Fruit fly (Drosophila melanogaster) whole organism, embryonic: Measurements from ENCODE around the gene Ldsdh1.

Experiments
- Atf-2 ChIP-seq: fragments of 200-800 bp; sonication (Bioruptor generic); optimal IDR thresholded peaks from 2 replicates; lab custom pipeline; 2016; ENCODE audit warnings: missing biosample characterization, missing genetic modification characterization
- BtbVII ChIP-seq: fragments of 200-800 bp; sonication (Bioruptor generic); optimal IDR thresholded peaks from 3 replicates; lab custom pipeline; 2017; ENCODE audit warnings: missing biosample characterization, mild to moderate bottlenecking, missing genetic modification characterization
- Bteb2 ChIP-seq: fragments of 200-800 bp; sonication (Bioruptor generic); optimal IDR thresholded peaks from 2 replicates; lab custom pipeline; 2016; ENCODE audit warnings: missing biosample characterization, missing genetic modification characterization
- CG14965 ChIP-seq: fragments of 200-800 bp; sonication (Bioruptor generic); optimal IDR thresholded peaks from 2 replicates; lab custom pipeline; 2016; ENCODE audit warnings: missing biosample characterization, missing genetic modification characterization, borderline replicate concordance
- CG15479 ChIP-seq: fragments of 200-800 bp; sonication (Bioruptor generic); optimal IDR thresholded peaks from 3 replicates; lab custom pipeline; 2019; ENCODE audit warnings: missing biosample characterization, mild to moderate bottlenecking, missing genetic modification characterization, moderate library complexity
- CG1647 ChIP-seq: fragments of 200-800 bp; sonication (Bioruptor generic); optimal IDR thresholded peaks from 3 replicates; lab custom pipeline; 2016; ENCODE audit warnings: missing biosample characterization, missing genetic modification characterization
- CG18476 ChIP-seq: fragments of 200-800 bp; sonication (Bioruptor generic); optimal IDR thresholded peaks from 2 replicates; lab custom pipeline; 2016; ENCODE audit warnings: missing biosample characterization, mild to moderate bottlenecking, missing genetic modification characterization
- CG2129 ChIP-seq: fragments of 200-800 bp; sonication (Bioruptor generic); IDR thresholded peaks from 2 replicates; pipeline ENCODE4 v1.3.6; 2022; ENCODE audit warnings: missing biosample characterization, missing genetic modification characterization; ENCODE audit not compliant: partially characterized antibody
- CG34376 ChIP-seq: fragments of 200-800 bp; sonication (Bioruptor generic); optimal IDR thresholded peaks from 2 replicates; lab custom pipeline; 2018; ENCODE audit warnings: missing biosample characterization, mild to moderate bottlenecking, missing genetic modification characterization
- CG4360 ChIP-seq: fragments of 200-800 bp; sonication (Bioruptor generic); IDR thresholded peaks from 2 replicates; pipeline ENCODE4 v1.3.6; 2022; ENCODE audit warnings: missing biosample characterization, missing genetic modification characterization
- CG4424 ChIP-seq: fragments of 200-800 bp; sonication (Bioruptor generic); optimal IDR thresholded peaks from 3 replicates; lab custom pipeline; 2016; ENCODE audit warnings: missing biosample characterization, missing genetic modification characterization
- CG7745 ChIP-seq: fragments of 200-800 bp; sonication (Bioruptor generic); optimal IDR thresholded peaks from 2 replicates; lab custom pipeline; 2018; ENCODE audit warnings: missing biosample characterization, mild to moderate bottlenecking, missing genetic modification characterization, moderate library complexity
- CG7786 ChIP-seq: fragments of 200-800 bp; sonication (Bioruptor generic); optimal IDR thresholded peaks from 2 replicates; lab custom pipeline; 2016; ENCODE audit warnings: missing biosample characterization, missing genetic modification characterization
- CG7963 ChIP-seq: fragments of 200-800 bp; sonication (Bioruptor generic); IDR thresholded peaks from 3 replicates; pipeline ENCODE4 v1.3.6; 2022; ENCODE audit warnings: missing biosample characterization, missing genetic modification characterization; ENCODE audit not compliant: partially characterized antibody
- CG8765 ChIP-seq: fragments of 200-800 bp; sonication (Bioruptor generic); IDR thresholded peaks from 2 replicates; pipeline ENCODE4 v1.3.6; 2022; ENCODE audit warnings: missing biosample characterization, missing genetic modification characterization
- Dfd ChIP-seq, 2 experiments: fragments of >200 bp; optimal IDR thresholded peaks; 2 replicates each; lab custom pipeline; 2017; ENCODE audit warnings: missing biosample characterization in 2 of 2, missing genetic modification characterization in 2 of 2
- Drgx ChIP-seq: fragments of 200-800 bp; sonication (Bioruptor generic); IDR thresholded peaks from 2 replicates; pipeline ENCODE4 v1.3.6; 2022; ENCODE audit warnings: missing biosample characterization, missing genetic modification characterization
- E2f2 ChIP-seq: fragments of 200-800 bp; sonication (Bioruptor generic); IDR thresholded peaks from 2 replicates; pipeline ENCODE4 v1.3.6; 2022; ENCODE audit warnings: missing biosample characterization, missing genetic modification characterization
- H15 ChIP-seq: fragments of 200-800 bp; sonication (Bioruptor generic); IDR thresholded peaks from 3 replicates; pipeline ENCODE4 v1.3.6; 2022; ENCODE audit warnings: missing biosample characterization, missing genetic modification characterization
- HmgD ChIP-seq: fragments of 200-800 bp; sonication (Bioruptor generic); optimal IDR thresholded peaks from 3 replicates; lab custom pipeline; 2016; ENCODE audit warnings: missing biosample characterization, missing genetic modification characterization
- Lhr ChIP-seq: fragments of 200-800 bp; sonication (Bioruptor generic); optimal IDR thresholded peaks from 3 replicates; lab custom pipeline; 2017; ENCODE audit warnings: mild to moderate bottlenecking, missing biosample characterization, missing genetic modification reagents, missing genetic modification characterization
- Med ChIP-seq: fragments of 200-800 bp; sonication (Bioruptor generic); peaks from one replicate; lab custom pipeline; 2016; ENCODE audit warnings: missing biosample characterization, missing genetic modification characterization, mild to moderate bottlenecking, inconsistent platforms, moderate library complexity
- NK7.1 ChIP-seq: fragments of 200-800 bp; sonication (Bioruptor generic); optimal IDR thresholded peaks from 3 replicates; lab custom pipeline; 2016; ENCODE audit warnings: missing biosample characterization, missing genetic modification characterization
- Six4 ChIP-seq: fragments of 200-800 bp; sonication (Bioruptor generic); optimal IDR thresholded peaks from 2 replicates; lab custom pipeline; 2016; ENCODE audit warnings: missing biosample characterization, missing genetic modification characterization
- TFAM ChIP-seq: fragments of 200-800 bp; sonication (Bioruptor generic); optimal IDR thresholded peaks from 2 replicates; lab custom pipeline; 2017; ENCODE audit warnings: missing biosample characterization, missing genetic modification characterization, inconsistent platforms
- Trl ChIP-seq, 3 experiments: fragments of >200 bp in 2 of 3; fragments of 200-800 bp in 1 of 3; sonication (Bioruptor generic) in 1 of 3; optimal IDR thresholded peaks; 2 replicates in 1 of 3; 3 replicates in 2 of 3; lab custom pipeline; 2016 to 2017; ENCODE audit warnings: missing biosample characterization in 1 of 3, missing genetic modification characterization in 1 of 3
- aop ChIP-seq: fragments of 200-800 bp; sonication (Bioruptor generic); IDR thresholded peaks from 2 replicates; pipeline ENCODE4 v1.3.6; 2022; ENCODE audit warnings: missing biosample characterization, missing genetic modification characterization
- ato ChIP-seq: fragments of 200-800 bp; sonication (Bioruptor generic); IDR thresholded peaks from 2 replicates; pipeline ENCODE4 v1.3.6; 2022; ENCODE audit warnings: missing biosample characterization, missing genetic modification characterization; ENCODE audit not compliant: partially characterized antibody
- bsh ChIP-seq, 2 experiments: fragments of 200-800 bp; sonication (Bioruptor generic); optimal IDR thresholded peaks; 2 replicates each; lab custom pipeline; 2017 to 2018; ENCODE audit warnings: mild to moderate bottlenecking in 2 of 2, missing biosample characterization in 2 of 2, missing genetic modification characterization in 2 of 2, moderate library complexity in 1 of 2
- cg ChIP-seq: fragments of 200-800 bp; sonication (Bioruptor generic); optimal IDR thresholded peaks from 3 replicates; lab custom pipeline; 2019; ENCODE audit warnings: missing biosample characterization, mild to moderate bottlenecking, missing genetic modification characterization, moderate library complexity
- chm ChIP-seq: fragments of 200-800 bp; sonication (Bioruptor generic); IDR thresholded peaks from 2 replicates; pipeline ENCODE4 v1.3.6; 2022; ENCODE audit warnings: missing biosample characterization, missing genetic modification characterization
- chn ChIP-seq: fragments of 200-800 bp; sonication (Bioruptor generic); optimal IDR thresholded peaks from 2 replicates; lab custom pipeline; 2016; ENCODE audit warnings: missing biosample characterization, missing genetic modification characterization
- crp ChIP-seq, 2 experiments: fragments of 200-800 bp; sonication (Bioruptor generic); optimal IDR thresholded peaks; 2 replicates in 1 of 2; 3 replicates in 1 of 2; lab custom pipeline; 2017; ENCODE audit warnings: missing biosample characterization in 2 of 2, missing genetic modification characterization in 2 of 2, mild to moderate bottlenecking in 1 of 2, moderate library complexity in 1 of 2
- dati ChIP-seq: fragments of 200-800 bp; sonication (Bioruptor generic); IDR thresholded peaks from 2 replicates; pipeline ENCODE4 v1.3.6; 2022; ENCODE audit warnings: missing biosample characterization, missing genetic modification characterization
- dmrt99B ChIP-seq: fragments of 200-800 bp; sonication (Bioruptor generic); optimal IDR thresholded peaks from 2 replicates; lab custom pipeline; 2018; ENCODE audit warnings: missing biosample characterization, mild to moderate bottlenecking, missing genetic modification characterization, moderate library complexity
- esg ChIP-seq: fragments of 200-800 bp; sonication (Bioruptor generic); conservative IDR thresholded peaks from 2 replicates; pipeline ENCODE4 v1.3.6; 2022; ENCODE audit warnings: missing biosample characterization, missing genetic modification characterization
- eyg ChIP-seq: fragments of 200-800 bp; sonication (Bioruptor generic); optimal IDR thresholded peaks from 3 replicates; lab custom pipeline; 2016; ENCODE audit warnings: missing biosample characterization, missing genetic modification characterization
- gcm ChIP-seq: fragments of 200-800 bp; sonication (Bioruptor generic); optimal IDR thresholded peaks from 2 replicates; lab custom pipeline; 2019; ENCODE audit warnings: missing biosample characterization, mild to moderate bottlenecking, missing genetic modification characterization, moderate library complexity
- grau ChIP-seq: fragments of 200-800 bp; optimal IDR thresholded peaks from 3 replicates; lab custom pipeline; 2019; ENCODE audit warnings: missing biosample characterization, mild to moderate bottlenecking, missing genetic modification characterization, moderate library complexity
- gsb ChIP-seq: fragments of 200-800 bp; sonication (Bioruptor generic); IDR thresholded peaks from 2 replicates; pipeline ENCODE4 v1.3.6; 2022; ENCODE audit warnings: missing biosample characterization, missing genetic modification characterization
- her ChIP-seq: fragments of 200-800 bp; sonication (Bioruptor generic); optimal IDR thresholded peaks from 2 replicates; lab custom pipeline; 2016; ENCODE audit warnings: missing biosample characterization, missing genetic modification characterization
- nom ChIP-seq: fragments of 200-800 bp; sonication (Bioruptor generic); optimal IDR thresholded peaks from 2 replicates; lab custom pipeline; 2017; ENCODE audit warnings: missing biosample characterization, missing genetic modification characterization, mild to moderate bottlenecking, moderate library complexity, missing genetic modification reagents
- pzg ChIP-seq: fragments of 200-800 bp; sonication (Bioruptor generic); optimal IDR thresholded peaks from 3 replicates; lab custom pipeline; 2018; ENCODE audit warnings: missing biosample characterization, mild to moderate bottlenecking, missing genetic modification characterization, moderate library complexity
- slbo ChIP-seq: fragments of 200-800 bp; sonication (Bioruptor generic); IDR thresholded peaks from 2 replicates; pipeline ENCODE4 v1.3.6; 2022; ENCODE audit warnings: missing biosample characterization, missing genetic modification characterization
- so ChIP-seq: fragments of 200-800 bp; sonication (Bioruptor generic); IDR thresholded peaks from 3 replicates; pipeline ENCODE4 v1.3.6; 2022; ENCODE audit warnings: missing biosample characterization, missing genetic modification characterization
- sqz ChIP-seq: fragments of 200-800 bp; sonication (Bioruptor generic); optimal IDR thresholded peaks from 3 replicates; lab custom pipeline; 2018; ENCODE audit warnings: missing biosample characterization, mild to moderate bottlenecking, missing genetic modification characterization
- ssp ChIP-seq: fragments of 200-800 bp; sonication (Bioruptor generic); IDR thresholded peaks from 2 replicates; pipeline ENCODE4 v1.3.6; 2022; ENCODE audit warnings: missing biosample characterization, missing genetic modification characterization
- stwl ChIP-seq: fragments of 200-800 bp; sonication (Bioruptor generic); optimal IDR thresholded peaks from 3 replicates; lab custom pipeline; 2018; ENCODE audit warnings: missing biosample characterization, mild to moderate bottlenecking, missing genetic modification characterization, moderate library complexity
- tin ChIP-seq: fragments of 200-800 bp; sonication (Bioruptor generic); optimal IDR thresholded peaks from 3 replicates; lab custom pipeline; 2016; ENCODE audit warnings: missing biosample characterization, missing genetic modification characterization
- wor ChIP-seq: fragments of 200-800 bp; sonication (Bioruptor generic); IDR thresholded peaks from 2 replicates; pipeline ENCODE4 v1.3.6; 2022; ENCODE audit warnings: missing biosample characterization, missing genetic modification characterization
- z ChIP-seq: fragments of 200-800 bp; sonication (Bioruptor generic); IDR thresholded peaks from 3 replicates; pipeline ENCODE4 v1.3.6; 2022; ENCODE audit warnings: missing biosample characterization, missing genetic modification characterization

Ldsdh1 gene

dm6 chrX:8063223-8063674 lies 18.2 kb downstream of the Ldsdh1 start (continued):
- no peak for TF ChIP-seq CG7786 (GFP tag; lab: Kevin White, UChicago)
- no peak for TF ChIP-seq Bteb2
- TF ChIP-seq Drgx (GFP tag; lab: Robert Waterston, UW): peak; percentile 53
- TF ChIP-seq esg (GFP tag; lab: Robert Waterston, UW): no peak
- peak; percentile 90 for TF ChIP-seq CG4360 (GFP tag; lab: Robert Waterston, UW)
- no peak for TF ChIP-seq NK7.1 (GFP tag; lab: Kevin White, UChicago)
- no peak for TF ChIP-seq gcm (GFP tag; lab: Kevin White, UChicago)
- TF ChIP-seq CG15479: no peak
- 0 out of 3 replicates have a peak, but pooled peaks have one; percentile 40 for TF ChIP-seq z (GFP tag; lab: Robert Waterston, UW)
- TF ChIP-seq so: no peak
- peak; percentile 31 for TF ChIP-seq sqz (GFP tag; lab: Kevin White, UChicago)
- TF ChIP-seq Dfd (GFP tag; optimal IDR thresholded peaks at IDR 0.05; lab: Kevin White, UChicago): peak in 1 of 2 experiments; percentile 71
- no peak for TF ChIP-seq CG2129 (GFP tag; lab: Robert Waterston, UW)
- no peak for TF ChIP-seq Atf-2 (GFP tag; lab: Kevin White, UChicago)
- no peak for TF ChIP-seq grau (tag; lab: Kevin White, UChicago)
- TF ChIP-seq CG7745: no peak
- no peak for TF ChIP-seq CG8765 (GFP tag; lab: Robert Waterston, UW)
- TF ChIP-seq cg (GFP tag; lab: Kevin White, UChicago): peak; percentile 63
- peak; percentile 22 for TF ChIP-seq CG34376
- TF ChIP-seq BtbVII (GFP tag; lab: Kevin White, UChicago): no peak
- TF ChIP-seq H15: no peak
- no peak for TF ChIP-seq ssp (GFP tag; lab: Robert Waterston, UW)
- no peak for TF ChIP-seq CG1647 (GFP tag; lab: Kevin White, UChicago)
- no peak for TF ChIP-seq tin (GFP tag; lab: Kevin White, UChicago)
- TF ChIP-seq Six4 (GFP tag; lab: Kevin White, UChicago): no peak
- no peak for TF ChIP-seq chn (GFP tag; lab: Kevin White, UChicago)
- TF ChIP-seq stwl (tag; lab: Kevin White, UChicago): peak; percentile 46
- TF ChIP-seq nom: peak; percentile 93
- TF ChIP-seq CG4424: no peak
- TF ChIP-seq chm (GFP tag; lab: Robert Waterston, UW): 0 out of 2 replicates have a peak, but pooled peaks have one; percentile 22
- TF ChIP-seq CG14965 (GFP tag; lab: Kevin White, UChicago): no peak
- TF ChIP-seq crp (GFP tag; optimal IDR thresholded peaks at IDR 0.05; lab: Kevin White, UChicago): peak in 1 of 2 experiments; percentile 58
- TF ChIP-seq wor (GFP tag; lab: Robert Waterston, UW): no peak
- no peak for TF ChIP-seq ato (GFP tag; lab: Robert Waterston, UW)
- no peak for TF ChIP-seq E2f2 (GFP tag; lab: Robert Waterston, UW)
- TF ChIP-seq CG7963 (GFP tag; lab: Robert Waterston, UW): no peak
- TF ChIP-seq gsb (GFP tag; lab: Robert Waterston, UW): no peak
- no peak for TF ChIP-seq Lhr (GFP tag; lab: Kevin White, UChicago)
- TF ChIP-seq eyg (GFP tag; lab: Kevin White, UChicago): no peak
- no peak for TF ChIP-seq TFAM (GFP tag; lab: Kevin White, UChicago)
- TF ChIP-seq aop (GFP tag; lab: Robert Waterston, UW): no peak
- peak; percentile 60 for TF ChIP-seq Med (GFP tag; lab: Kevin White, UChicago)
- peak in 1 of 2 experiments; percentile 50 for TF ChIP-seq Trl (optimal IDR thresholded peaks at IDR 0.05; lab: Kevin White, UChicago)
- TF ChIP-seq Trl (GFP tag; optimal IDR thresholded peaks at IDR 0.05; lab: Kevin White, UChicago): no peak
- no peak for TF ChIP-seq her (GFP tag; lab: Kevin White, UChicago)
- TF ChIP-seq CG18476: no peak
- TF ChIP-seq dmrt99B (tag; lab: Kevin White, UChicago): no peak
- peak; percentile 5 for TF ChIP-seq HmgD
- 0 out of 2 replicates have a peak, but pooled peaks have one; percentile 5 for TF ChIP-seq slbo (GFP tag; lab: Robert Waterston, UW)
- no peak for TF ChIP-seq pzg (GFP tag; lab: Kevin White, UChicago)
- no peak for TF ChIP-seq dati (GFP tag; lab: Robert Waterston, UW)
- TF ChIP-seq bsh (GFP tag; optimal IDR thresholded peaks at IDR 0.05; lab: Kevin White, UChicago): peak in 1 of 2 experiments; percentile 63
